Fruit fly (Drosophila melanogaster) whole organism, embryonic: ENCODE measurements around the gene nAChRalpha7.
A peak's percentile ranks its signal among the peaks of the same experiment; 100 is the strongest.

Source experiments
- Atf-2 ChIP-seq: fragments of 200-800 bp; sonication (Bioruptor generic); optimal IDR thresholded peaks from 2 replicates; lab custom pipeline; 2016; ENCODE audit warnings: missing biosample characterization, missing genetic modification characterization
- BtbVII ChIP-seq: fragments of 200-800 bp; sonication (Bioruptor generic); optimal IDR thresholded peaks from 3 replicates; lab custom pipeline; 2017; ENCODE audit warnings: missing biosample characterization, mild to moderate bottlenecking, missing genetic modification characterization
- CG10209 ChIP-seq: fragments of 200-800 bp; sonication (Bioruptor generic); optimal IDR thresholded peaks from 3 replicates; lab custom pipeline; 2017; ENCODE audit warnings: missing biosample characterization, mild to moderate bottlenecking, missing genetic modification characterization, missing genetic modification reagents
- CG11085 ChIP-seq: fragments of 200-800 bp; sonication (Bioruptor generic); IDR thresholded peaks from 2 replicates; pipeline ENCODE4 v1.3.6; 2022; ENCODE audit warnings: missing biosample characterization, missing genetic modification characterization
- CG11695 ChIP-seq: fragments of 200-800 bp; sonication (Bioruptor generic); IDR thresholded peaks from 3 replicates; pipeline ENCODE4 v1.3.6; 2022; ENCODE audit warnings: missing biosample characterization, missing genetic modification characterization
- CG11696 ChIP-seq: fragments of 200-800 bp; sonication (Bioruptor generic); IDR thresholded peaks from 2 replicates; pipeline ENCODE4 v1.3.6; 2022; ENCODE audit warnings: missing biosample characterization, missing genetic modification characterization
- CG12299 ChIP-seq: fragments of 200-800 bp; sonication (Bioruptor generic); optimal IDR thresholded peaks from 2 replicates; lab custom pipeline; 2018; ENCODE audit warnings: missing biosample characterization, mild to moderate bottlenecking, missing genetic modification characterization
- CG14860 ChIP-seq: fragments of 200-800 bp; sonication (Bioruptor generic); IDR thresholded peaks from 3 replicates; pipeline ENCODE4 v1.3.6; 2022; ENCODE audit warnings: missing biosample characterization, missing genetic modification characterization; ENCODE audit not compliant: partially characterized antibody
- CG1529 ChIP-seq: fragments of 200-800 bp; sonication (Bioruptor generic); optimal IDR thresholded peaks from 3 replicates; lab custom pipeline; 2018; ENCODE audit warnings: missing biosample characterization, missing genetic modification characterization
- CG1603 ChIP-seq: fragments of 200-800 bp; sonication (Bioruptor generic); optimal IDR thresholded peaks from 2 replicates; lab custom pipeline; 2019; ENCODE audit warnings: missing biosample characterization, mild to moderate bottlenecking, missing genetic modification characterization, moderate library complexity
- CG1792 ChIP-seq: fragments of 200-800 bp; sonication (Bioruptor generic); optimal IDR thresholded peaks from 2 replicates; lab custom pipeline; 2016; ENCODE audit warnings: missing biosample characterization, missing genetic modification characterization
- CG18011 ChIP-seq: fragments of 200-800 bp; sonication (Bioruptor generic); optimal IDR thresholded peaks from 2 replicates; lab custom pipeline; 2017; ENCODE audit warnings: missing biosample characterization, missing genetic modification characterization, mild to moderate bottlenecking, moderate library complexity, missing genotype
- CG31388 ChIP-seq: fragments of 200-800 bp; sonication (Bioruptor generic); optimal IDR thresholded peaks from 2 replicates; lab custom pipeline; 2016; ENCODE audit warnings: missing biosample characterization, missing genetic modification characterization
- CG3281 ChIP-seq: fragments of 200-800 bp; sonication (Bioruptor generic); optimal IDR thresholded peaks from 3 replicates; lab custom pipeline; 2017; ENCODE audit warnings: missing biosample characterization, mild to moderate bottlenecking, missing genetic modification characterization
- CG33213 ChIP-seq: fragments of 200-800 bp; sonication (Bioruptor generic); optimal IDR thresholded peaks from 3 replicates; lab custom pipeline; 2016; ENCODE audit warnings: missing biosample characterization, missing genetic modification characterization
- CG34376 ChIP-seq: fragments of 200-800 bp; sonication (Bioruptor generic); optimal IDR thresholded peaks from 2 replicates; lab custom pipeline; 2018; ENCODE audit warnings: missing biosample characterization, mild to moderate bottlenecking, missing genetic modification characterization
- CG34422 ChIP-seq: fragments of 200-800 bp; sonication (Bioruptor generic); IDR thresholded peaks from 3 replicates; pipeline ENCODE4 v1.3.6; 2022; ENCODE audit warnings: missing biosample characterization, missing genetic modification characterization
- CG4282 ChIP-seq: fragments of 200-800 bp; sonication (Bioruptor generic); optimal IDR thresholded peaks from 2 replicates; lab custom pipeline; 2016; ENCODE audit warnings: missing biosample characterization, missing genetic modification characterization
- CG4854 ChIP-seq: fragments of 200-800 bp; sonication (Bioruptor generic); optimal IDR thresholded peaks from 2 replicates; lab custom pipeline; 2016; ENCODE audit warnings: missing biosample characterization, missing genetic modification characterization, inconsistent platforms
- CG8478 ChIP-seq: fragments of >200 bp; optimal IDR thresholded peaks from 2 replicates; lab custom pipeline; 2018
- CHES-1-like ChIP-seq: fragments of 200-800 bp; sonication (Bioruptor generic); optimal IDR thresholded peaks from 2 replicates; lab custom pipeline; 2016; ENCODE audit warnings: missing biosample characterization, missing genetic modification characterization
- Dll ChIP-seq: fragments of 200-800 bp; sonication (Bioruptor generic); IDR thresholded peaks from 4 replicates; pipeline ENCODE4 v1.3.6; 2022; ENCODE audit warnings: missing biosample characterization, missing genetic modification characterization; ENCODE audit not compliant: partially characterized antibody
- Dref ChIP-seq: fragments of 200-800 bp; sonication (Bioruptor generic); IDR thresholded peaks from 2 replicates; pipeline ENCODE4 v1.3.6; 2022; ENCODE audit warnings: missing biosample characterization, missing genetic modification characterization
- Fer2 ChIP-seq: fragments of 200-800 bp; sonication (Bioruptor generic); optimal IDR thresholded peaks from 2 replicates; lab custom pipeline; 2018; ENCODE audit warnings: missing biosample characterization, mild to moderate bottlenecking, missing genetic modification characterization, moderate library complexity
- HLH4C ChIP-seq: fragments of 200-800 bp; sonication (Bioruptor generic); IDR thresholded peaks from 3 replicates; pipeline ENCODE4 v1.3.6; 2022; ENCODE audit warnings: missing biosample characterization, missing genetic modification characterization; ENCODE audit not compliant: partially characterized antibody
- HLHmδ ChIP-seq: fragments of 200-800 bp; sonication (Bioruptor generic); optimal IDR thresholded peaks from 2 replicates; lab custom pipeline; 2018; ENCODE audit warnings: missing biosample characterization, mild to moderate bottlenecking, missing genetic modification characterization, moderate library complexity
- Hr3 ChIP-seq: fragments of 200-800 bp; sonication (Bioruptor generic); optimal IDR thresholded peaks from 3 replicates; lab custom pipeline; 2016; ENCODE audit warnings: missing biosample characterization, missing genetic modification characterization
- MBD-R2 ChIP-seq: fragments of 200-800 bp; sonication (Bioruptor generic); IDR thresholded peaks from 2 replicates; pipeline ENCODE4 v1.3.6; 2022; ENCODE audit warnings: missing biosample characterization, missing genetic modification characterization
- Med ChIP-seq: fragments of 200-800 bp; sonication (Bioruptor generic); peaks from one replicate; lab custom pipeline; 2016; ENCODE audit warnings: missing biosample characterization, missing genetic modification characterization, mild to moderate bottlenecking, inconsistent platforms, moderate library complexity
- Myb ChIP-seq: fragments of 200-800 bp; sonication (Bioruptor generic); optimal IDR thresholded peaks from 2 replicates; lab custom pipeline; 2016; ENCODE audit warnings: missing biosample characterization, missing genetic modification characterization
- Nf-YA ChIP-seq: fragments of 200-800 bp; sonication (Bioruptor generic); IDR thresholded peaks from 2 replicates; pipeline ENCODE4 v1.3.6; 2022; ENCODE audit warnings: missing biosample characterization, missing genetic modification characterization
- Opbp ChIP-seq: fragments of 200-800 bp; sonication (Bioruptor generic); IDR thresholded peaks from 3 replicates; pipeline ENCODE4 v1.3.6; 2022; ENCODE audit warnings: missing biosample characterization, missing genetic modification characterization; ENCODE audit not compliant: partially characterized antibody
- Tbp ChIP-seq: fragments of >200 bp; optimal IDR thresholded peaks from 2 replicates; lab custom pipeline; 2018; ENCODE audit warnings: missing biosample characterization, missing genetic modification characterization
- dm ChIP-seq: fragments of 200-800 bp; sonication (Bioruptor generic); optimal IDR thresholded peaks from 3 replicates; lab custom pipeline; 2016; ENCODE audit warnings: missing biosample characterization, missing genetic modification characterization
- dysf ChIP-seq: fragments of 200-800 bp; sonication (Bioruptor generic); IDR thresholded peaks from 3 replicates; pipeline ENCODE4 v1.3.6; 2022; ENCODE audit warnings: missing biosample characterization, missing genetic modification characterization
- emc ChIP-seq: fragments of 200-800 bp; sonication (Bioruptor generic); optimal IDR thresholded peaks from 2 replicates; lab custom pipeline; 2016; ENCODE audit warnings: missing biosample characterization, missing genetic modification characterization
- grau ChIP-seq: fragments of 200-800 bp; optimal IDR thresholded peaks from 3 replicates; lab custom pipeline; 2019; ENCODE audit warnings: missing biosample characterization, mild to moderate bottlenecking, missing genetic modification characterization, moderate library complexity
- her ChIP-seq: fragments of 200-800 bp; sonication (Bioruptor generic); optimal IDR thresholded peaks from 2 replicates; lab custom pipeline; 2016; ENCODE audit warnings: missing biosample characterization, missing genetic modification characterization
- inv ChIP-seq: fragments of 200-800 bp; sonication (Bioruptor generic); IDR thresholded peaks from 2 replicates; pipeline ENCODE4 v1.3.6; 2022; ENCODE audit warnings: missing biosample characterization, missing genetic modification characterization; ENCODE audit not compliant: partially characterized antibody
- lbe ChIP-seq: fragments of 200-800 bp; sonication (Bioruptor generic); optimal IDR thresholded peaks from 2 replicates; lab custom pipeline; 2016; ENCODE audit warnings: missing biosample characterization, mild to moderate bottlenecking, missing genetic modification characterization
- mirr ChIP-seq: fragments of 200-800 bp; sonication (Bioruptor generic); optimal IDR thresholded peaks from 3 replicates; lab custom pipeline; 2018; ENCODE audit warnings: missing biosample characterization, mild to moderate bottlenecking, missing genetic modification characterization
- nmo ChIP-seq: fragments of 200-800 bp; sonication (Bioruptor generic); optimal IDR thresholded peaks from 2 replicates; lab custom pipeline; 2018; ENCODE audit warnings: missing biosample characterization, mild to moderate bottlenecking, missing genetic modification characterization, moderate library complexity
- ro ChIP-seq: fragments of 200-800 bp; sonication (Bioruptor generic); IDR thresholded peaks from 2 replicates; pipeline ENCODE4 v1.3.6; 2022; ENCODE audit warnings: missing biosample characterization, missing genetic modification characterization
- schlank ChIP-seq: fragments of 200-800 bp; sonication (Bioruptor generic); optimal IDR thresholded peaks from 2 replicates; lab custom pipeline; 2018; ENCODE audit warnings: missing biosample characterization, mild to moderate bottlenecking, missing genetic modification characterization
- sna ChIP-seq: fragments of 200-800 bp; sonication (Bioruptor generic); IDR thresholded peaks from 2 replicates; pipeline ENCODE4 v1.3.6; 2022; ENCODE audit warnings: missing biosample characterization, missing genetic modification characterization; ENCODE audit not compliant: partially characterized antibody
- so ChIP-seq: fragments of 200-800 bp; sonication (Bioruptor generic); IDR thresholded peaks from 3 replicates; pipeline ENCODE4 v1.3.6; 2022; ENCODE audit warnings: missing biosample characterization, missing genetic modification characterization
- tup ChIP-seq: fragments of 200-800 bp; sonication (Bioruptor generic); optimal IDR thresholded peaks from 2 replicates; lab custom pipeline; 2016; ENCODE audit warnings: missing biosample characterization, mild to moderate bottlenecking, missing genetic modification characterization, moderate library complexity
- unpg ChIP-seq: fragments of 200-800 bp; sonication (Bioruptor generic); optimal IDR thresholded peaks from 3 replicates; lab custom pipeline; 2018; ENCODE audit warnings: missing biosample characterization, mild to moderate bottlenecking, missing genetic modification characterization, moderate library complexity
- zen ChIP-seq: fragments of 200-800 bp; sonication (Bioruptor generic); optimal IDR thresholded peaks from 3 replicates; lab custom pipeline; 2018; ENCODE audit warnings: missing biosample characterization, mild to moderate bottlenecking, missing genetic modification characterization, moderate library complexity

The nAChRalpha7 gene

DNA sequence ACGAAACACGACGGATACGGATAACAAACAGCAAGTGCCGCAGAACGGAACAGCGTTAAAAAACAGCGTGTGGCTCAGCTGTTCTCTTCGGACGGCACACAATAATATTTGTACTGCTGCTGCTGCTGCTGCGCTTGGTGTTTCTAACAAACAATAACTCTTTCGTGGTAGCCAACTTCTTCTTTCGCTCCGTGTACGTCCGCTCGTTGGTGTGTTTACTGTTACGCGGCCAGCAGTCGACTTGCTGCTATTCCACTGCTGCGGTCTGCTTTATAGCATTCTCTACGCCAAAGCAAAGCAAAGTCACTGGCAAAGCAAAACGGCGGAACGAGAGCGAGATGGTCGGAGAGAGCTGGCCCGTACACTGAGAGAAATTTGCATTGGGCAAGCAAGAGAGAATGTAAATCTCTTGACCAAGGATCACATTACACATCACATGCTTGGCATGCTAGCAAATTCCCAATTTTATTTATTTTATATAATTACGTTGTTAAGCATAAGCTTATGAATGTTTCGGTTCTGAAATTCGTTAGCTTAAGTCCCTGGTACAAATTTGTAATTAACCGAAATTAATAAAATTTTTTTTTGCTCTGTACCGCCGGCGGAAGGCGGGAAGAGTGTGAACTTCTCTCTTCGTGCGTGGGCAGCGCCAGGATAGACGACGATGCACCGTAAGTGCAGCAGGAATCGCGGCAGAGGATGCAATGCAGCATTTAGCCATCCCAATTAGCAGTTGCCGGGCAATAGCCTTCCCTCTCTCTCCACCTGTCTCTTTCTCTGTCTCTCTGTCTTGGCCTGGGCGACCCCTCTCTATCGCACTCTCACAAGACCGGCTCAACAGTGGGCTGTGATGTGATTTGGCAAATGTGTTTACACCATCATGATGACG, 26.2 kb downstream of the nAChRalpha7 start, which contains the start of gene out (continued):
- TF ChIP-seq her (no peak), CG33213 (peak; percentile 78), mirr (GFP tag; lab: Kevin White, UChicago) (peak; percentile 49), CG34376 (GFP tag; lab: Kevin White, UChicago) (peak; percentile 89), CG11695 (GFP tag; lab: Robert Waterston, UW) (peak; percentile 96), CG11085 (GFP tag; lab: Robert Waterston, UW) (peak; percentile 89), CG1603 (tag; lab: Kevin White, UChicago) (peak; percentile 86), CG1792 (GFP tag; lab: Kevin White, UChicago) (peak; percentile 56), BtbVII (GFP tag; lab: Kevin White, UChicago) (peak; percentile 91), CG8478 (lab: Kevin White, UChicago) (no peak), nmo (GFP tag; lab: Kevin White, UChicago) (peak; percentile 97), CG14860 (GFP tag; lab: Robert Waterston, UW) (no peak), Atf-2 (GFP tag; lab: Kevin White, UChicago) (peak; percentile 80), Myb (GFP tag; lab: Kevin White, UChicago) (peak; percentile 61), MBD-R2 (GFP tag; lab: Robert Waterston, UW) (peak; percentile 81), CG18011 (GFP tag; lab: Kevin White, UChicago) (peak; percentile 75), Dref (GFP tag; lab: Robert Waterston, UW) (0 out of 2 replicates have a peak, but pooled peaks have one; percentile 28), CG11696 (GFP tag; lab: Robert Waterston, UW) (peak; percentile 84), CHES-1-like (GFP tag; lab: Kevin White, UChicago) (peak; percentile 75), CG3281 (GFP tag; lab: Kevin White, UChicago) (peak; percentile 94), CG4854 (GFP tag; lab: Kevin White, UChicago) (peak; percentile 86), tup (GFP tag; lab: Kevin White, UChicago) (peak; percentile 84), Hr3 (GFP tag; lab: Kevin White, UChicago) (peak; percentile 94), CG4282 (GFP tag; lab: Kevin White, UChicago) (peak; percentile 61), HLH4C (GFP tag; lab: Robert Waterston, UW) (no peak), HLHmδ (GFP tag; lab: Kevin White, UChicago) (peak; percentile 31), grau (tag; lab: Kevin White, UChicago) (peak; percentile 94), dm (GFP tag; lab: Kevin White, UChicago) (peak; percentile 67), zen (peak; percentile 93), CG34422 (GFP tag; lab: Robert Waterston, UW) (peak; percentile 95), CG10209 (GFP tag; lab: Kevin White, UChicago) (peak; percentile 95), CG31388 (GFP tag; lab: Kevin White, UChicago) (peak; percentile 67), Opbp (GFP tag; lab: Robert Waterston, UW) (no peak), emc (GFP tag; lab: Kevin White, UChicago) (peak; percentile 54), sna (GFP tag; lab: Robert Waterston, UW) (no peak), unpg (GFP tag; lab: Kevin White, UChicago) (peak; percentile 95), inv (GFP tag; lab: Robert Waterston, UW) (no peak), Tbp (GFP tag; lab: Kevin White, UChicago) (no peak), Fer2 (tag; lab: Kevin White, UChicago) (peak; percentile 86), Med (GFP tag; lab: Kevin White, UChicago) (peak; percentile 97), Nf-YA (GFP tag; lab: Robert Waterston, UW) (peak; percentile 87), ro (GFP tag; lab: Robert Waterston, UW) (peak; percentile 86), Dll (GFP tag; lab: Robert Waterston, UW) (no peak), so (GFP tag; lab: Robert Waterston, UW) (peak; percentile 96), CG1529 (GFP tag; lab: Kevin White, UChicago) (peak; percentile 92), lbe (GFP tag; lab: Kevin White, UChicago) (peak; percentile 84), dysf (GFP tag; lab: Robert Waterston, UW) (peak; percentile 96), schlank (tag; lab: Kevin White, UChicago) (peak; percentile 89), CG12299 (tag; lab: Kevin White, UChicago) (peak; percentile 88)
